Worm (Caenorhabditis elegans) whole organism, late embryonic: Measurements from ENCODE around the gene skr-18.

Source experiments
- K02D7.2 ChIP-seq: sonication (generic microtip); optimal IDR thresholded peaks from 2 replicates; lab custom pipeline; 2017; ENCODE audit warnings: mild to moderate bottlenecking, missing genetic modification characterization, missing compliant biosample characterization
- T23F11.4 ChIP-seq: fragments of 200-800 bp; sonication (Bioruptor generic); optimal IDR thresholded peaks from 2 replicates; lab custom pipeline; 2018; ENCODE audit warnings: mild to moderate bottlenecking, missing genetic modification characterization, missing compliant biosample characterization
- Y22D7AL.16 ChIP-seq: sonication (generic microtip); optimal IDR thresholded peaks from 2 replicates; lab custom pipeline; 2016; ENCODE audit warnings: missing genetic modification characterization, missing compliant biosample characterization
- ama-1 ChIP-seq: fragments of 150-350 bp; optimal IDR thresholded peaks from 2 replicates; lab custom pipeline; 2014
- ceh-14 ChIP-seq: sonication (generic microtip); optimal IDR thresholded peaks from 2 replicates; lab custom pipeline; 2016; ENCODE audit warnings: missing genotype, missing genetic modification characterization, missing compliant biosample characterization
- ceh-2 ChIP-seq: sonication (generic microtip); optimal IDR thresholded peaks from 2 replicates; lab custom pipeline; 2016; ENCODE audit warnings: missing genotype, missing genetic modification characterization, missing compliant biosample characterization
- ceh-30 ChIP-seq: fragments of 150-350 bp; optimal IDR thresholded peaks from 2 replicates; lab custom pipeline; 2014; ENCODE audit warnings: missing biosample characterization, missing genetic modification characterization
- ceh-31 ChIP-seq: sonication (generic microtip); optimal IDR thresholded peaks from 2 replicates; lab custom pipeline; 2016; ENCODE audit warnings: missing genetic modification characterization, missing compliant biosample characterization
- ceh-6 ChIP-seq: fragments of 200-800 bp; sonication (Bioruptor generic); optimal IDR thresholded peaks from 2 replicates; lab custom pipeline; 2018; ENCODE audit warnings: mild to moderate bottlenecking, missing genetic modification characterization, missing compliant biosample characterization
- dmd-4 ChIP-seq: sonication (generic microtip); optimal IDR thresholded peaks from 2 replicates; lab custom pipeline; 2016; ENCODE audit warnings: borderline replicate concordance, missing genetic modification characterization, missing compliant biosample characterization
- dve-1 ChIP-seq: sonication (generic microtip); optimal IDR thresholded peaks from 2 replicates; lab custom pipeline; 2017; ENCODE audit warnings: antibody characterized with exemption, mild to moderate bottlenecking, missing genetic modification characterization, missing compliant biosample characterization
- ets-4 ChIP-seq: sonication (generic microtip); optimal IDR thresholded peaks from 2 replicates; lab custom pipeline; 2016; ENCODE audit warnings: missing genetic modification characterization, missing compliant biosample characterization
- fax-1 ChIP-seq: sonication (generic microtip); optimal IDR thresholded peaks from 2 replicates; lab custom pipeline; 2016; ENCODE audit warnings: missing genotype, missing genetic modification characterization, missing compliant biosample characterization
- fkh-10 ChIP-seq: fragments of 150-350 bp; optimal IDR thresholded peaks from 2 replicates; lab custom pipeline; 2014; ENCODE audit warnings: missing biosample characterization, missing genetic modification reagents, missing genetic modification characterization
- fkh-6 ChIP-seq: sonication (generic microtip); optimal IDR thresholded peaks from 2 replicates; lab custom pipeline; 2016; ENCODE audit warnings: missing genetic modification characterization, missing compliant biosample characterization
- hlh-13 ChIP-seq: fragments of 200-800 bp; sonication (Bioruptor generic); optimal IDR thresholded peaks from 2 replicates; lab custom pipeline; 2018; ENCODE audit warnings: mild to moderate bottlenecking, missing genetic modification characterization, missing compliant biosample characterization
- hlh-30 ChIP-seq: sonication (generic microtip); optimal IDR thresholded peaks from 2 replicates; lab custom pipeline; 2017; ENCODE audit warnings: antibody characterized with exemption, missing genetic modification characterization, missing compliant biosample characterization; ENCODE audit not compliant: insufficient read depth
- lim-6 ChIP-seq: sonication (generic microtip); optimal IDR thresholded peaks from 2 replicates; lab custom pipeline; 2016; ENCODE audit warnings: missing genetic modification characterization, missing compliant biosample characterization
- mec-3 ChIP-seq: sonication (generic microtip); optimal IDR thresholded peaks from 2 replicates; lab custom pipeline; 2016; ENCODE audit warnings: borderline replicate concordance, missing genetic modification characterization, missing compliant biosample characterization
- nhr-11 ChIP-seq: fragments of 150-350 bp; optimal IDR thresholded peaks from 2 replicates; lab custom pipeline; 2014; ENCODE audit warnings: missing biosample characterization, missing genetic modification characterization
- nhr-232 ChIP-seq: sonication (generic microtip); optimal IDR thresholded peaks from 2 replicates; lab custom pipeline; 2016; ENCODE audit warnings: missing genetic modification characterization, missing compliant biosample characterization
- npax-4 ChIP-seq: sonication (generic microtip); optimal IDR thresholded peaks from 2 replicates; lab custom pipeline; 2016; ENCODE audit warnings: missing genetic modification characterization, missing compliant biosample characterization
- pat-9 ChIP-seq: fragments of 200-800 bp; sonication (Bioruptor generic); optimal IDR thresholded peaks from 2 replicates; lab custom pipeline; 2018; ENCODE audit warnings: mild to moderate bottlenecking, missing genetic modification characterization, moderate library complexity, missing compliant biosample characterization
- pax-1 ChIP-seq: fragments of 150-350 bp; optimal IDR thresholded peaks from 2 replicates; lab custom pipeline; 2014; ENCODE audit warnings: missing biosample characterization, missing genetic modification characterization
- pqm-1 ChIP-seq: sonication (generic microtip); optimal IDR thresholded peaks from 2 replicates; lab custom pipeline; 2016; ENCODE audit warnings: missing genetic modification characterization, missing compliant biosample characterization
- rnt-1 ChIP-seq: sonication (generic microtip); optimal IDR thresholded peaks from 2 replicates; lab custom pipeline; 2016; ENCODE audit warnings: missing genetic modification characterization, missing compliant biosample characterization
- sdc-2 ChIP-seq: sonication (generic microtip); optimal IDR thresholded peaks from 2 replicates; lab custom pipeline; 2016; ENCODE audit warnings: missing genotype, missing genetic modification characterization, missing compliant biosample characterization
- sox-4 ChIP-seq: sonication (generic microtip); optimal IDR thresholded peaks from 2 replicates; lab custom pipeline; 2017; ENCODE audit warnings: mild to moderate bottlenecking, missing genetic modification characterization, inconsistent platforms, missing compliant biosample characterization
- unc-42 ChIP-seq: sonication (generic microtip); optimal IDR thresholded peaks from 2 replicates; lab custom pipeline; 2016; ENCODE audit warnings: missing genotype, missing genetic modification characterization, missing compliant biosample characterization
- unc-86 ChIP-seq: sonication (generic microtip); optimal IDR thresholded peaks from 2 replicates; lab custom pipeline; 2016; ENCODE audit warnings: missing genetic modification characterization, missing compliant biosample characterization

The skr-18 gene

DNA sequence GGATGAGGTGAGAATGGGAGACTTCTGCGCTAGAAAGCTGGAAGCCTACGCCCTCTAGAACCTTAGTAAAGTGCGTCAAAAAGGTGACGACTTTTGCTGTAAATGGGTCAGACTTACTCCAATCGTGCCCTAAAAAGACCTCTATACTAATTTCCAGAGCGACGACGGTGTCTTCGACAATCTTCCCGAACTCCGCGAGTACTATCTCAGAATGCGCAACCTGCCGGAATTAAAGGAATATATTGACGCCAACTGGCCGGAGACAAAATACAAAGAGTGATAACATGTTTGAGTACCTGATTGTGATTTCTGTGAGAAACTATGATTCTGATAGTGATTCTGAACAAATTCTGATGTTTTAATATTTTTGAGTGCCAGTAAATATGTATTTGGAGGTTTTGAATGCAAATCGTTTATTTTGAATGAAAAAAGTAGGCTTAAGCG, 33.2 kb downstream of the skr-18 start:
- TF ChIP-seq nhr-232 (tag; lab: Kevin White, UChicago) (no peak), ceh-2 (tag; lab: Kevin White, UChicago) (no peak), sdc-2 (tag; lab: Kevin White, UChicago) (no peak), hlh-13 (no peak), fax-1 (tag; lab: Kevin White, UChicago) (no peak), nhr-11 (tag; lab: Kevin White, UChicago) (no peak)

DNA sequence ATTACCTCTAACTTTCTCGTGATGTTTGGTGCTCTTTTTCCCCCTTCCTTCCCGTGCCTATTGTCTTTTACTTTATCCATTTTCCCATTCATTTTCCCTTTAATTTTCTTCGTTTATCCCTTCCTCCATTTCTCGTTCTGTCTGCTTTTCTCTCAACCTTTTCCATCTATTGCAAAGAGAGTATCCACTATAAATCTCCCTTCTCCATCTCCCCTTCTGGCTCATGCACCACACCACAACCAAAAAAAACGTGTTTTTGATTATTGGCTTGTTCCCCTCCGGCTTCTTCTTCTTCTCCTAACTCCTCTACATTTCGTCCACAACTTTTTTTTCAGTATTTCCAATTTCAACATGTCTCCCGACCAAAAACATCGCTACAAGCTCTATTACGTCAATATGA, 35.0 kb downstream of the skr-18 start, which contains the start of gene gst-40:
TSS of gene gst-40 (plus strand) at position 236 of the 400 bp plus-strand sequence.
- peak; percentile 39 for TF ChIP-seq unc-42
- no peak for TF ChIP-seq rnt-1 (tag; lab: Kevin White, UChicago)

DNA sequence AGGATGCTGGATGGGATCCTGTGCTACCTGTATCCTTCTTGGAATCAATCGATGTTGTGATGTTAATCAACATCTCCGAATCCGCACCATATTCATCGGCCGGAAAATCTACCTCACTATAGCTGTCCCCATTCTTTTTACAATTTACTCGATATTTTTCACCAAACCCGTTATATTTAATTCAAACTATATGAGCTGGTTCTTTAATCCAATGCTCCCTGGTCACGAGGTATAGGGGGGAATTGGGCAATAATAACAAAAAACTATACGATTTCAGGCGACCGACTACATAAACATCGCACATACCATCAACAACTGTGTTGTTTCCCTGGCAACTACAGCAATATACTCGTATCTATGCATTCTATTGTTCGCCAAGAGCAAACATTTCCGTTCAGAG, 37.7 kb downstream of the skr-18 start:
- TF ChIP-seq pat-9 (tag; lab: Kevin White, UChicago) (no peak), ama-1 (lab: Kevin White, UChicago) (no peak), T23F11.4 (GFP tag; lab: Kevin White, UChicago) (no peak), fkh-10 (GFP tag; lab: Kevin White, UChicago) (no peak), dve-1 (no peak)

DNA sequence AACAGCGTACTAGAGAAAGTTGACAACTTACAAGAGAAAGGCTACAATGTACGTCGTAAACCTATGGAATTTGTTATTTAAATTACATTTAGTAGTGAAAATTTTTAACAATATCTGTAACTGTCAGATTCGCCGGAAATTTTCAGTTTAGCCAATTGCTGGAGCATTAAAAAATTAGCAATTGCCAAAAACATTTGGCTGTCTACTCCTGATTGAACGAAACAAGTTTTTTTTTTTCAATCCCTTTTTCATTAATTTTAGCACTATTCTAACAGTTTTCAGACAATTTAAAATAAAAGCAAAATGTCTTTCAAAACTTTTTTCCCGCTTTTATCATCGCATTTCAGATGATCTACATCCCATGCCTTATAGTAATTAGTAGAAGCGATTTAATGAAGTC, 38.3 kb downstream of the skr-18 start:
- TF ChIP-seq T23F11.4 (GFP tag; lab: Kevin White, UChicago) (no peak), pax-1 (tag; lab: Kevin White, UChicago) (no peak), ceh-31 (no peak), pqm-1 (tag; lab: Kevin White, UChicago) (no peak), hlh-30 (tag; lab: Kevin White, UChicago) (no peak), mec-3 (tag; lab: Kevin White, UChicago) (no peak), K02D7.2 (tag; lab: Kevin White, UChicago) (no peak), dmd-4 (tag; lab: Kevin White, UChicago) (no peak), sox-4 (tag; lab: Kevin White, UChicago) (no peak), lim-6 (tag; lab: Kevin White, UChicago) (no peak), rnt-1 (tag; lab: Kevin White, UChicago) (no peak)

DNA sequence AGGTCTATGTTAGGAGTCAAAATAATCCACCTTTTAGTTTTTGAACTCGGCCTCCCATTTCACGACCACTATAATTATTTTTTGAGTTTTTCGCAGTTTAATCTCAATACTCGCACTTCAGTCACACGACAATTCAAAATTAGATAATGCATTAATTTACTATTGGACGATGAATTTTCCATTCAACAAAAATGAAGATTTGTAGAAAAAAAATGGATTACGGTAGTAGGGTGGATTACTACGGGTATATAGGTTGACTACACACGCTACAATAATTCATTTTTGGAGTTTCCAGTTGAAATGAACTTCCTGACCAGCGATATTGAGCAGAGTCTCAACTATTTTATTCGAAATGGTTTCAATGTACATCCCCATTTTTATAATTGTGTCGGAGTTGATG, 38.8 kb downstream of the skr-18 start, which contains the start of gene srt-23:
TSS of gene srt-23 (plus strand) at position 301 of the 400 bp plus-strand sequence.
- no peak for TF ChIP-seq nhr-11 (tag; lab: Kevin White, UChicago)
- TF ChIP-seq ceh-6, result no peak
- TF ChIP-seq ets-4 (tag; lab: Kevin White, UChicago), result no peak
- no peak for TF ChIP-seq Y22D7AL.16 (tag; lab: Kevin White, UChicago)
- no peak for TF ChIP-seq unc-86
- TF ChIP-seq fax-1 (tag; lab: Kevin White, UChicago), result no peak
- TF ChIP-seq fkh-10 (GFP tag; lab: Kevin White, UChicago), result no peak

DNA sequence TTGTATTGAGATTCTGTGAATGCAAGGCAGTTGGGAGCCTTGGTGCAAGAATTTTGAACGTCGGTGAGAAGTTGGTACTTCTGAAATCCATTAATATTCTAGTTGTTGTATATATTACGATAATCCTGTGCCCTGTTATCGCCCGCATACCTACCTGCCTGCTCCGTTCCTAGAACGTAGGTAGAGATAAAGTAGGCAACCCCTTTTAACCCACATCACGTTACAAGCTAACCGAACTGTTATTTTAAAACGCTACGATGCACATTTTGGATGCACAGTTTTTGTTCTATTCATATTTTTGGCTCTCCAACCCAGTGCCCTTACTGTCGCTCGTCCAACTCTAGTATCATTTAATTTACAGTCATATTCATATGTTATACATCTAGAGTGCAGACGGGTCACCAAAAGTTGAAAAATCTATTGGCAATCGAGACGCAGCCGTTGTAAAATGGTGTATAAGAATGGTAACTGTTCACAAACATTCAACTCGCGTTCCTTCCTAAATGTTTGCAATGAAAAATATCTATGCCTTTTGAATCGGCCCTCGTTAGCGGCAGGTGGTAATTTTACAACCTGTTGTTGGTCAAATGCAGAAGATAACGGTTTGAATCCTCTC, 40.8 kb downstream of the skr-18 start:
- TF ChIP-seq unc-42, result no peak
- TF ChIP-seq ceh-30 (tag; lab: Kevin White, UChicago), result no peak
- TF ChIP-seq pat-9 (tag; lab: Kevin White, UChicago), result no peak
- TF ChIP-seq npax-4 (tag; lab: Kevin White, UChicago), result no peak
- TF ChIP-seq fkh-6 (tag; lab: Kevin White, UChicago), result no peak
- TF ChIP-seq ceh-14, result no peak
- TF ChIP-seq dmd-4 (tag; lab: Kevin White, UChicago), result no peak
- TF ChIP-seq Y22D7AL.16 (tag; lab: Kevin White, UChicago), result no peak
